Fruit fly (Drosophila melanogaster): Measurements from ENCODE around the gene Pcmt.

Pcmt gene

DNA sequence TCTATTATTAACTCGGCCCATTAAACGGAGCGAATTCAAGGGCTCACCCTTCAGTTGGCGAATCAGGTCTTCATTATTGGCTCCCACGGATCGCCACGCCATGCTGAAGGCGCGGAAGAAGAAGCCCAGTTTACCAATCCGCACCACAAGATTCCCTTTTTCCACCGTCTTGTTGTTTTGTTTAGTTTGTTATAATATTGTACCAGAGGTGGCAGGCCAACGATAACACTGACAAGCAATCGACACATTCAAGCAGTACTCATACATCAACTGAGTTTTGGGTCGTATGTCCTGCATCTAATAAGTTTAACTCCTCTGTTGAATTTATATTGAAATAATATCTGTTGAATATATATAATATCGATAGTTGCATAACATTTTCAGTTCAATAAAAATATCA lies at the start of gene Pcmt:
Gene Pcmt (minus strand): TSS at position 235 of the 400 bp plus-strand sequence.
- peak; percentile 30 for TF ChIP-seq CG17801 (GFP tag; optimal IDR thresholded peaks at IDR 0.05; ENCODE audit: partially characterized antibody)

dm6 chr3R:5601044-5601523 lies 47.0 kb upstream of the Pcmt start, which contains the start of the genes kra and SecS:
Gene kra, minus strand, starts transcription at chr3R:5601136.
Gene SecS, plus strand, starts transcription at chr3R:5601433.
- TF ChIP-seq CG17801 (GFP tag; optimal IDR thresholded peaks at IDR 0.05; ENCODE audit: partially characterized antibody): no peak

DNA sequence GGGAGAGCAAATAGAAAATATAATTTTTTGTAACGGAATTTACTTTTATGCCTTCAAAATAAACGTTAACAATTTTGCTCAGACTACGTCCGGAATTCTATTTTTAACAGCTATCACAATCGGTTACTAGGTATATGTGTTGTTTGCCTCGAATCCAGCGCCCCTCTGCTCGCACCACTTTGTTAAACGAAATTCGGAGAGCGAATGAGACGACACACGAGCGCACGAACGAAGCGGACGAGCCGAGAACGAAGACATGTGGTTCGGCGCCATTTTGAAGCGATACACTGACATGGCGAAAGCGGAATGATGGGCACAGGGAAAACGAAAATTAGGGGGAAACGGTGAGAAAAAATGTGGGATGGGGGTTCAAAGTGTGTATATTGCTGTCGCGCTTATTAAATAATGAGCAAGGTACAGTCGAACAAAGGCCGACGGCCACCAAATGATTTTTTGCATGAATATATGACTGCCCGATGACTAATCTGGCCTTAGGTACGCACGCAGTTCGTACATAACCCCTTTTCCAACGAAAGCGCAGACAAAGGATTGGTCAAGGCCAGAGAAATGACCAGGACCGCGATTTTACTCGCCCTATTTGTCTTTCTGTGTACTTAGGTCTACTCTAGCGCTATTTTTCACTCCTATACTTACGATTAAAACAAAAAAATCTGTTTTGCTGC lies 46.4 kb upstream of the Pcmt start:
- TF ChIP-seq CG17801 (GFP tag; optimal IDR thresholded peaks at IDR 0.05; ENCODE audit: partially characterized antibody): peak; percentile 67

DNA sequence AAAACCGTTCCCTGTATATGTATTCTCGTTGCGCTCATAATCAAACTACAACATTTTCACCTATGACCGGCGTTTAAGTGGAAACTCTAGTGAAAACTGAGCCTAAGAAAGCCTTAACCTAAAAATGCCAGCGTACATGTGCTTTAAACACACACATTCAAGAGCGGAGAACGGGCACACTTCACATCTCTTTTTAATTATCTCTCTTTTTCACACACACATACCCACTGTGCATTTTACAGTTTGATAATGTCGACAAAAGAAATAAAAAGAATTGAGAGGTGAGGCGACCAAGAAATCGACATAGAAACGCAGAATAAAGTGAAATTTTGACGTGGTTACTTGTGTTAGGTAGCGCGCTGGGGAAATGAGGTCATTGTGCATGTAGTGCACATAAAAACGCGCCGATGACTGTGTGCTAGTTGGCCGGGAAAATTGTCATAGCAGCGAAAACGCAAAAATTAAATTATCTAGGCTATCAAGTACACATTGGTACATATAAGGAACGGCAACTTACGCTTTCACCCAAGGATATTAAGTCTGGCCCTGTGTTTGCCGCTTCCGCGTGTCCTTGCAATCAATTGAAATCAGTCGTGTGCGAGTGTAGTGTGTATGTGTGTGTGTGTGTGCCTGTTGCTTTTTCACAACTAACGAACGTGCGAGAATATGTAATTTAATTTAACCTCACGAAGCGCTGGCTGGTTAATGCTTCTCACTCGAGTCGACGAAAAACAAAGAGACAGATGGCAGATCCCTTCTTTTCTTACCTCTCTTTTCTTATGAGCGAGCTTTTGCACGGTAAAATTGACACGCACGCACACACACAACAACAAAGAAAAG lies 45.6 kb upstream of the Pcmt start:
- TF ChIP-seq CG17801 (GFP tag; optimal IDR thresholded peaks at IDR 0.05; ENCODE audit: partially characterized antibody): peak; percentile 46

DNA sequence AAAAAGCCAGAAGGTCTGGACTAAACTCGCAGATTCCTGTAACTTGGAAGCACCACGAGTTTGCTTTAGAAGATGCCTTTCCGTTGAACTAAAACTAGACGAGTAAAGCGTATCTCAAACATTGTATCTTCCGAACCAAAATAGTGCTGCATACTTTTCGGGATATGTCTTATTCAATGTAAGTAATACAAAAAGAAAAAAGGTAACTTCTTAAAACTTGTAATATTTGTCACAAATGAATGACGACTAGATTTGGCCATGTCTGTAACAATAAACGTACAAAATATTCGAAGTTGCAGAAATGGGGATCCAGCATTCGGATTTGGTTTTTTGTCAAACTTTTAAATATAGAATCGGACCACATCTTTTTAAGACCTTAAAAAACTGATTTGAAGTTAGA lies 40.8 kb upstream of the Pcmt start:
- TF ChIP-seq CG17801 (GFP tag; optimal IDR thresholded peaks at IDR 0.05; ENCODE audit: partially characterized antibody): peak; percentile 40

DNA sequence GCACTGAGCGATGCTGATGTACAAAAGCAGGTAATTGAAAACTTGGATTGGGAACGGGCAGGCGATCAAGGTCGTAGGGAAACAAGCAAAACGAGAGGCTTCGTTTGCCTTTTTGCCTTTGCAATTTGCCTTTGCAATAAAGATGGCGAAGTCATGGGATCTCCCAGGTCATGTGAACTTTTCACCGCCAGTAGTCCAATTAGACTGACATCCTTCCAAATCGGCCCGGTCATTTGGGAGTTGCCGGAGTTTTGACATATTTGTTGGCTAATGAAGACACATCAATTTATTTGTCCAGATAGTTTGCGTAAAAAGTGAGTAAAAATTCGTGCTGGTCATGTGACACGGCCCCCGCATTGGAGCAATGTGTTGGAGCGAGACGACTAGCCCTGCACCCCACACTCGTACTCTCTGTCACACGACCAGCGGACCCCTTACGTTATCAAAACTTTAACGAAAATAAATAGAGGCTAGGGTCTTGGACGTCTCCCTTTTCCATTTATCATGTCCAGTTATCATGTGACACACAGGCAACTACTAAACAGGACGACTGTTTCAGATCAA lies 38.0 kb upstream of the Pcmt start:
- peak; percentile 22 for TF ChIP-seq CG17801 (GFP tag; optimal IDR thresholded peaks at IDR 0.05; ENCODE audit: partially characterized antibody)

DNA sequence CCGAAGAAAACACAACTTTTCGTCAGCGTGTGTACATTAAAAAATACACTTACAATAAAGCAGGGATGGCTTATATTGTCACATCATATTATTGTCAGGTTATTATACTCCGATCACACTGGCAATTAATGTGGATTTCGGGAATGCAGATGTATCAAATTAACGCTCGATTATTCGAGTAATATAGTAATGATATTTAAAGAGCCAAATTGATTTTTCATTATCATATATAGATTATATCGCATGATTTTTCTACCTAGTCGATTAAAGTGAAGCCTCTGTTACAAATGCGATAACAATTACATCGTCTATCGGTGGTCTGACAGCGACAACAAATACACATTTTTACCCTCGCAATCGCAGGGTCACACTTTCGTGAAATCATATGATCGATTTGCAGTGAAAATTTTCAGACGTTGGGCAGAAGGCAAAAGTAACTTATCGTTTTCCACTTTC lies 37.3 kb upstream of the Pcmt start, which contains the start of the genes noi and Vha26:
Gene noi (minus strand): TSS at position 62 of the 456 bp plus-strand sequence.
Gene Vha26 (plus strand): TSS at position 366 of the 456 bp plus-strand sequence.
- peak; percentile 69 for TF ChIP-seq CG17801 (GFP tag; optimal IDR thresholded peaks at IDR 0.05; ENCODE audit: partially characterized antibody)

- no peak for TF ChIP-seq CG17801 (GFP tag; optimal IDR thresholded peaks at IDR 0.05; ENCODE audit: partially characterized antibody)
Measured at dm6 chr3R:5588573-5588972, 34.5 kb upstream of the Pcmt start, which contains the start of gene PolZ2. Gene PolZ2, plus strand, starts transcription at chr3R:5588873.

DNA sequence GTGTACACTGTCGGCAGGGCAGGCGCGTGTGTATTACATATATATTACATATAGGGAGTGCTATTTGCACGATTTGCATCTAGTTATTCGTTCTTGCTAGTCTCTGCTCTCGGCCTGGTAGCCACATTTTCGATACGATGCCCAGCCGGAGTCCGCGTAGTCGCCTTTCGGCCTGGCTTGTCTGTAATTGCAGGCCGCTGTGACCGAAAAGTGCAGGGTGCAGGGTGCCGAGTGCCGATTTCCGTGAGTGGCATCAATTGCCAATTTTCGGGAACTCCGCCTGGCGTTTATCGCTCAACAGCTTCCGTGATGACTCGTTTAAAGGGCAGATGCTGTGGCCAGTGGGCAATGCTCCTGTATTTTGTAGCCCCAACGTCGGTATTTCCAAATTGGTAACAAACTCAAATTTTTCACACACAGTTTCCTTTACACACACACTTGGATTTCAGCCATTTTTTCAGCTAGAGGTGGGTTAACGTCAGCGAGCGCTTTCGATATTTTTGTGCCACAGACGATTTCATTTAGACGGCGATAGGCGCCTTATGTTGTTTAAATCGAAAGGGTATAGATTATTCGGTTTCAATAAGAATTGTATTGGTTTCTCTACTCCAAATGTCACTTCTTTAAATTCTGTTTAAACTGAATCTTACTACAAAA lies 33.9 kb upstream of the Pcmt start, which contains the start of gene CG2926:
Gene CG2926 (minus strand): TSS at position 518 of the 657 bp plus-strand sequence.
- TF ChIP-seq CG17801 (GFP tag; optimal IDR thresholded peaks at IDR 0.05; ENCODE audit: partially characterized antibody): no peak

dm6 chr3R:5573883-5574282 lies 19.8 kb upstream of the Pcmt start:
- TF ChIP-seq CG17801 (GFP tag; optimal IDR thresholded peaks at IDR 0.05; ENCODE audit: partially characterized antibody): no peak

DNA sequence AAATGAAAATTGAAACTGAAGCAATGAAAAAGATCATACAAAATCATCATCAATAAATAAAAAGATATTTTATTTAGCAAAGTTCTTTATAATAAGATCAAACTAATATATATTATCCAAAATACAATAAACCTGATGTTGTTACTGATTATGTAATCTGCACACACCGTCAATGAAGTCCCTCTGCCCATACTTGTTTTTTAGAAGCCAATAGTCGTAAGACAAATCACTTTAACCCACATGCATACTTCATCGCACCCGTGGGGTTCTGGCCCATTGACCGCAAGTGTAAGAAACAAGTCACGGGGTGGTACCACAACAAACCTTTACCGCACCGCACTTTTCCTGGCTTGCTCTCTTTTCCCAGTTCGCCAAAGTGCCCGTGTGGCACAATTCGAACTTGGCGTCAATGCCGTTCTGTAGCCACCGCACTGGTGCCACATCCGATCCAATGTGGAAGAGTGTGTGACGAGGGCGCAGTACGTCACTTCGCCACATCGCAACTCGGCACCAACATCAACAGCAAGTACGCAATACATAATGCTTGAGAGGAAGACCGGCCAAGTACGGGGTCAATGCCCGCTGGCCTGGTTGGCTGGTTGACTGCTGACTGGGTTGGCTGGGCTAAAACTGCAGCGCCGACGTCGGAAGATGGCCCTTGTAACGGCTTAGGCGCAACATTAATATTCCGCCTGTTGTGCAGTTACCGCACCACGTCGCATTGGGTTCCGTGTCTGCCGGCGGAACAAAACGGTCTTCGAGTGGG lies 19.0 kb upstream of the Pcmt start:
- no peak for TF ChIP-seq CG17801 (GFP tag; optimal IDR thresholded peaks at IDR 0.05; ENCODE audit: partially characterized antibody)

DNA sequence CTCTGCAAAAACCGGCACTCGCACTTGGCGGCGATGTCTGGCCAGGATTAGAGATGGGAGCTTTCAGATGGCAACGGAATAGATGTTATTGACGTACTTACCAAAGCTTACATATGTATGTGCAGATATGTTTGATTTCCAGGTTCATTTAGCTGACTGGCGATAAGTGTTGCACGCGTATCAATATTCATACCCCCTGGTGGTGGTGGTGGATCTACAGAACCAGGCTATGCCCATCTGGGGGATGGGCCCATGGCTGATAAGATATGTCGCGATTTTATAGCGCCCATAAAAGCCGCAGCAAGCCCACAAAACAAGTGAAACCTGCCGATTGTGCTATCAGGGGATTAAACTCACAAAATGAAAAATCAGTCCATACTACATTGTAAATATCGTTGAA lies 17.6 kb upstream of the Pcmt start:
- TF ChIP-seq CG17801 (GFP tag; optimal IDR thresholded peaks at IDR 0.05; ENCODE audit: partially characterized antibody): no peak

DNA sequence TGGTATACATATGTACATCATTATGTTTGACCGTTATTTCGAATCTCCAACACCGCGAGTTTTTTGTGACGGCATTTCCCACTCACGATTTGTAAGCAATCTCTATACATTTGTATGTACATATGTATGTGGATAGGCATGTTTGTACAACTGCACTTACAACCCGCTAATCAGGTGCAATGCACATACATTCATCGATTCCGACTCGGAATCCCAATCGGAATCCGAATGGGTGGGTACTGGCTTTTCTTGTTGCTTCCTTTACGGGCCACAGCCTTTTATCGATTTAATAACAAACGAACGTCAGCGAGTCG lies 17.3 kb upstream of the Pcmt start:
- TF ChIP-seq CG17801 (GFP tag; optimal IDR thresholded peaks at IDR 0.05; ENCODE audit: partially characterized antibody): no peak
